Worm (Caenorhabditis elegans) whole organism, L1 larva: ENCODE data around the gene F55G7.5.

ENCODE experiments used
- C04F5.9 ChIP-seq: sonication (generic microtip); optimal IDR thresholded peaks from 2 replicates; lab custom pipeline; 2016; ENCODE audit warnings: missing genetic modification characterization, missing compliant biosample characterization
- C16A3.4 ChIP-seq: fragments of 150-350 bp; optimal IDR thresholded peaks from 2 replicates; lab custom pipeline; 2014; ENCODE audit warnings: missing biosample characterization, missing genetic modification characterization
- C34B4.2 ChIP-seq: sonication (generic microtip); optimal IDR thresholded peaks from 2 replicates; lab custom pipeline; 2017; ENCODE audit warnings: mild to moderate bottlenecking, missing genetic modification characterization, missing compliant biosample characterization
- F16B12.6 ChIP-seq: fragments of 150-350 bp; optimal IDR thresholded peaks from 2 replicates; lab custom pipeline; 2014; ENCODE audit warnings: missing biosample characterization, missing genetic modification characterization
- Y116A8C.19 ChIP-seq: sonication (generic microtip); optimal IDR thresholded peaks from 2 replicates; lab custom pipeline; 2016; ENCODE audit warnings: missing compliant biosample characterization, missing genetic modification characterization, borderline replicate concordance
- alr-1 ChIP-seq: fragments of 200-800 bp; sonication (Bioruptor generic); optimal IDR thresholded peaks from 2 replicates; lab custom pipeline; 2018; ENCODE audit warnings: borderline replicate concordance, mild to moderate bottlenecking, missing genetic modification characterization, missing compliant biosample characterization
- blmp-1 ChIP-seq: fragments of 150-350 bp; optimal IDR thresholded peaks from 2 replicates; lab custom pipeline; 2014; ENCODE audit warnings: missing biosample characterization, missing genetic modification characterization
- ceh-63 ChIP-seq: fragments of 200-800 bp; sonication (Bioruptor generic); optimal IDR thresholded peaks from 2 replicates; lab custom pipeline; 2018; ENCODE audit warnings: mild to moderate bottlenecking, missing genetic modification characterization, missing compliant biosample characterization
- ceh-8 ChIP-seq: fragments of 200-800 bp; sonication (Bioruptor generic); optimal IDR thresholded peaks from 2 replicates; lab custom pipeline; 2018; ENCODE audit warnings: mild to moderate bottlenecking, missing genetic modification characterization, moderate library complexity, missing compliant biosample characterization
- ceh-82 ChIP-seq, 3 experiments: fragments of 150-350 bp in 1 of 3; sonication (generic microtip) in 2 of 3; optimal IDR thresholded peaks; 2 replicates each; lab custom pipeline; 2014 to 2017; ENCODE audit warnings: missing biosample characterization in 3 of 3, missing genetic modification characterization in 3 of 3
- ces-1 ChIP-seq: fragments of 150-350 bp; optimal IDR thresholded peaks from 2 replicates; lab custom pipeline; 2014; ENCODE audit warnings: missing biosample characterization, missing genetic modification reagents, missing genetic modification characterization
- dsc-1 ChIP-seq: sonication (generic microtip); optimal IDR thresholded peaks from 2 replicates; lab custom pipeline; 2016; ENCODE audit warnings: mild to moderate bottlenecking, missing genetic modification characterization, missing compliant biosample characterization
- efl-1 ChIP-seq, 4 experiments: fragments of 150-350 bp; optimal IDR thresholded peaks in 3 of 4; peaks in 1 of 4; 1 replicate in 1 of 4; 2 replicates in 3 of 4; lab custom pipeline; 2014; ENCODE audit warnings: missing biosample characterization in 2 of 4, missing genetic modification characterization in 2 of 4, missing genetic modification reagents in 2 of 4
- egl-13 ChIP-seq: sonication (generic microtip); optimal IDR thresholded peaks from 2 replicates; lab custom pipeline; 2016; ENCODE audit warnings: missing genotype, missing genetic modification reagents, missing genetic modification characterization, missing compliant biosample characterization
- elt-3 ChIP-seq, 6 experiments: fragments of 150-350 bp in 1 of 6; sonication (generic microtip); optimal IDR thresholded peaks; 2 replicates each; lab custom pipeline; 2017 to 2018; ENCODE audit warnings: missing biosample characterization in 6 of 6, missing genetic modification characterization in 6 of 6, inconsistent platforms in 1 of 6
- fkh-8 ChIP-seq: sonication (generic microtip); optimal IDR thresholded peaks from 2 replicates; lab custom pipeline; 2016; ENCODE audit warnings: mild to moderate bottlenecking, missing genetic modification characterization, missing compliant biosample characterization
- fos-1 ChIP-seq: fragments of 150-350 bp; optimal IDR thresholded peaks from 2 replicates; lab custom pipeline; 2014; ENCODE audit warnings: missing biosample characterization, missing genetic modification characterization
- hpl-2 ChIP-seq: fragments of 150-350 bp; optimal IDR thresholded peaks from 2 replicates; lab custom pipeline; 2014; ENCODE audit warnings: missing biosample characterization, missing genetic modification reagents, missing genetic modification characterization
- irx-1 ChIP-seq: sonication (generic microtip); optimal IDR thresholded peaks from 2 replicates; lab custom pipeline; 2016; ENCODE audit warnings: missing genetic modification characterization, missing compliant biosample characterization
- jun-1 ChIP-seq: fragments of 150-350 bp; optimal IDR thresholded peaks from 2 replicates; lab custom pipeline; 2014; ENCODE audit warnings: missing biosample characterization, missing genetic modification reagents, missing genetic modification characterization
- lin-14 ChIP-seq: fragments of 200-800 bp; sonication (Bioruptor generic); optimal IDR thresholded peaks from 2 replicates; lab custom pipeline; 2018; ENCODE audit warnings: mild to moderate bottlenecking, missing genetic modification characterization, moderate library complexity, missing compliant biosample characterization
- lin-15B ChIP-seq: fragments of 150-350 bp; sonication (generic microtip); optimal IDR thresholded peaks from 3 replicates; lab custom pipeline; 2014; ENCODE audit warnings: missing biosample characterization, missing genetic modification characterization
- lin-35 ChIP-seq, 2 experiments: fragments of 150-350 bp; optimal IDR thresholded peaks; 2 replicates each; lab custom pipeline; 2014; ENCODE audit warnings: missing biosample characterization in 2 of 2, missing genetic modification characterization in 2 of 2, missing genetic modification reagents in 2 of 2
- lin-39 ChIP-seq: fragments of 150-350 bp; optimal IDR thresholded peaks from 2 replicates; lab custom pipeline; 2014; ENCODE audit warnings: missing biosample characterization, missing genetic modification reagents, missing genetic modification characterization
- mep-1 ChIP-seq: fragments of 150-350 bp; optimal IDR thresholded peaks from 2 replicates; lab custom pipeline; 2014; ENCODE audit warnings: missing biosample characterization, missing genetic modification characterization
- nhr-11 ChIP-seq: fragments of 150-350 bp; optimal IDR thresholded peaks from 2 replicates; lab custom pipeline; 2014; ENCODE audit warnings: missing biosample characterization, missing genetic modification characterization
- nhr-12 ChIP-seq: sonication (generic microtip); optimal IDR thresholded peaks from 2 replicates; lab custom pipeline; 2017; ENCODE audit warnings: missing biosample characterization, missing genetic modification characterization
- nhr-19 ChIP-seq: fragments of 200-800 bp; sonication (Bioruptor generic); conservative IDR thresholded peaks from 2 replicates; pipeline ENCODE4 v1.3.6; 2022; ENCODE audit warnings: missing genetic modification characterization, missing compliant biosample characterization
- nhr-20 ChIP-seq: sonication (generic microtip); optimal IDR thresholded peaks from 2 replicates; lab custom pipeline; 2016; ENCODE audit warnings: mild to moderate bottlenecking, missing genetic modification characterization, missing compliant biosample characterization
- nhr-28 ChIP-seq: fragments of 150-350 bp; optimal IDR thresholded peaks from 2 replicates; lab custom pipeline; 2014; ENCODE audit warnings: missing biosample characterization, missing genetic modification characterization
- nhr-47 ChIP-seq: sonication (generic microtip); optimal IDR thresholded peaks from 2 replicates; lab custom pipeline; 2016; ENCODE audit warnings: mild to moderate bottlenecking, missing genetic modification characterization, moderate library complexity, missing compliant biosample characterization
- nhr-71 ChIP-seq: sonication (generic microtip); optimal IDR thresholded peaks from 2 replicates; lab custom pipeline; 2016; ENCODE audit warnings: mild to moderate bottlenecking, missing genetic modification characterization, moderate library complexity, missing compliant biosample characterization
- nhr-77 ChIP-seq: fragments of 150-350 bp; optimal IDR thresholded peaks from 2 replicates; lab custom pipeline; 2014; ENCODE audit warnings: missing biosample characterization, missing genetic modification characterization
- nhr-85 ChIP-seq: sonication (generic microtip); peaks from one replicate; lab custom pipeline; 2016; ENCODE audit warnings: missing genetic modification characterization, inconsistent platforms, missing compliant biosample characterization
- nhr-90 ChIP-seq: sonication (generic microtip); optimal IDR thresholded peaks from 2 replicates; lab custom pipeline; 2016; ENCODE audit warnings: mild to moderate bottlenecking, missing genetic modification characterization, missing compliant biosample characterization; ENCODE audit not compliant: poor library complexity
- pax-3 ChIP-seq: fragments of 200-800 bp; sonication (Bioruptor generic); optimal IDR thresholded peaks from 2 replicates; lab custom pipeline; 2018; ENCODE audit warnings: mild to moderate bottlenecking, missing genetic modification characterization, moderate library complexity, missing compliant biosample characterization
- rnt-1 ChIP-seq: sonication (generic microtip); optimal IDR thresholded peaks from 2 replicates; lab custom pipeline; 2016; ENCODE audit warnings: mild to moderate bottlenecking, missing genetic modification characterization, moderate library complexity, missing compliant biosample characterization
- skn-1 ChIP-seq: fragments of 150-350 bp; optimal IDR thresholded peaks from 2 replicates; lab custom pipeline; 2014; ENCODE audit warnings: missing biosample characterization, missing genetic modification characterization
- snpc-4 ChIP-seq: fragments of 150-350 bp; optimal IDR thresholded peaks from 2 replicates; lab custom pipeline; 2014; ENCODE audit warnings: missing biosample characterization, missing genetic modification characterization
- snu-23 ChIP-seq: sonication (generic microtip); optimal IDR thresholded peaks from 2 replicates; lab custom pipeline; 2016; ENCODE audit warnings: missing genetic modification characterization, missing compliant biosample characterization
- sptf-1 ChIP-seq: fragments of 150-350 bp; optimal IDR thresholded peaks from 2 replicates; lab custom pipeline; 2014; ENCODE audit warnings: missing biosample characterization, missing genetic modification characterization
- swsn-7 ChIP-seq: sonication (generic microtip); optimal IDR thresholded peaks from 2 replicates; lab custom pipeline; 2016; ENCODE audit warnings: missing genetic modification characterization, missing compliant biosample characterization
- tbx-2 ChIP-seq: sonication (generic microtip); optimal IDR thresholded peaks from 2 replicates; lab custom pipeline; 2016; ENCODE audit warnings: missing genetic modification characterization, missing compliant biosample characterization
- unc-98 ChIP-seq: fragments of 200-800 bp; sonication (Bioruptor generic); IDR thresholded peaks from 2 replicates; pipeline ENCODE4 v1.3.6; 2022; ENCODE audit warnings: missing genetic modification characterization, missing compliant biosample characterization
- vab-15 ChIP-seq: sonication (generic microtip); optimal IDR thresholded peaks from 2 replicates; lab custom pipeline; 2017; ENCODE audit warnings: missing genotype, mild to moderate bottlenecking, missing genetic modification characterization, missing compliant biosample characterization
- xbp-1 ChIP-seq: sonication (generic microtip); optimal IDR thresholded peaks from 2 replicates; lab custom pipeline; 2016; ENCODE audit warnings: missing genetic modification characterization, missing compliant biosample characterization
- zip-4 ChIP-seq: fragments of 200-800 bp; sonication (Bioruptor generic); optimal IDR thresholded peaks from 2 replicates; lab custom pipeline; 2018; ENCODE audit warnings: mild to moderate bottlenecking, missing genetic modification characterization, moderate library complexity, missing compliant biosample characterization
- ztf-4 ChIP-seq: fragments of 150-350 bp; optimal IDR thresholded peaks from 2 replicates; lab custom pipeline; 2014; ENCODE audit warnings: missing biosample characterization, missing genetic modification characterization

Gene F55G7.5

DNA sequence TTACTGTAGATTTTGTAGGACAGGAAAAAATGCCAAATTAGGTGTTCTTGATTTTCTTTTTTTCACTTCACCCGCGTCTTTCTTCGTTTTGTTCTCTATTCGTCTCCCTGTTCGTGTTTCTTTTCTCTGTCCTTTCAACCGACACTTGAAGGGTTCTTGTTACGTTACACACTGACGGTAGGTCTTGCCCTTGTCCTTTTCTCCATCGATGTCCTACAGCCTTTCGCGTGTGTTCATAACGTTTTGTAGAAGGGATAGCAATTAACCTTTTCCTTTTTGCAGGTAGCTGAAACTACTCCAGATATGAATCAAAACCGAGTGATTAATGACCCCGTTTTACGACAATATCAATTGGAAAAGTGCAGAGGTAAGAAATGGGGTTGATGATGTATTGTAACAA is 14.6 kb downstream of the F55G7.5 start, which contains the start of gene F55G7.1:
Gene F55G7.1, plus strand, starts transcription at position 276 of the 400 bp plus-strand sequence.
- TF ChIP-seq snpc-4 (tag; lab: Kevin White, UChicago) = no peak
- TF ChIP-seq lin-35 (GFP tag; optimal IDR thresholded peaks at IDR 0.05; lab: Kevin White, UChicago) = peak in 1 of 2 experiments; percentile 67
- peak; percentile 71 for TF ChIP-seq dsc-1 (tag; lab: Kevin White, UChicago)
- TF ChIP-seq lin-14 = peak; percentile 51
- peak; percentile 34 to 37 for TF ChIP-seq efl-1 (optimal IDR thresholded peaks at IDR 0.05; lab: Kevin White, UChicago)
- TF ChIP-seq efl-1 (GFP tag; optimal IDR thresholded peaks at IDR 0.05 in 1 of 2; lab: Kevin White, UChicago) = peak in 1 of 2 experiments; percentile 72
- no peak for TF ChIP-seq vab-15
- peak; percentile 49 for TF ChIP-seq nhr-71
- TF ChIP-seq nhr-77 (tag; lab: Kevin White, UChicago) = peak; percentile 3
- TF ChIP-seq ceh-63 (GFP tag; lab: Kevin White, UChicago) = no peak
- TF ChIP-seq skn-1 = peak; percentile 22
- peak; percentile 32 for TF ChIP-seq blmp-1 (tag; lab: Kevin White, UChicago)
- peak; percentile 44 for TF ChIP-seq xbp-1 (tag; lab: Kevin White, UChicago)
- TF ChIP-seq nhr-85 (tag; lab: Kevin White, UChicago) = peak; percentile 75
- no peak for TF ChIP-seq F16B12.6
- TF ChIP-seq nhr-20 = peak; percentile 52
- TF ChIP-seq nhr-19 (GFP tag; lab: Robert Waterston, UW) = peak; percentile 61
- TF ChIP-seq tbx-2 = peak; percentile 56
- TF ChIP-seq lin-39 (tag; lab: Kevin White, UChicago) = peak; percentile 5
- TF ChIP-seq nhr-47 (tag; lab: Kevin White, UChicago) = peak; percentile 77
- no peak for TF ChIP-seq fkh-8 (tag; lab: Kevin White, UChicago)
- TF ChIP-seq snu-23 (GFP tag; lab: Kevin White, UChicago) = peak; percentile 79
- peak; percentile 65 for TF ChIP-seq mep-1 (tag; lab: Kevin White, UChicago)
- TF ChIP-seq Y116A8C.19 (tag; lab: Kevin White, UChicago) = no peak
- no peak for TF ChIP-seq C34B4.2
- peak in 4 of 6 experiments; percentile 23 to 38 (median 26) for TF ChIP-seq elt-3 (tag; optimal IDR thresholded peaks at IDR 0.05; lab: Kevin White, UChicago)
- TF ChIP-seq irx-1 (tag; lab: Kevin White, UChicago) = peak; percentile 32
- peak; percentile 78 for TF ChIP-seq jun-1
- no peak for TF ChIP-seq sptf-1
- TF ChIP-seq hpl-2 (GFP tag; lab: Kevin White, UChicago) = peak; percentile 13
- TF ChIP-seq nhr-28 (tag; lab: Kevin White, UChicago) = no peak
- TF ChIP-seq ceh-8 (GFP tag; lab: Kevin White, UChicago) = no peak
- TF ChIP-seq nhr-90 (tag; lab: Kevin White, UChicago) = peak; percentile 72
- peak; percentile 41 for TF ChIP-seq zip-4 (GFP tag; lab: Kevin White, UChicago)
- TF ChIP-seq nhr-12 (tag; lab: Kevin White, UChicago) = no peak
- TF ChIP-seq ceh-82 (tag; optimal IDR thresholded peaks at IDR 0.05; lab: Kevin White, UChicago) = peak in 2 of 3 experiments; percentile 17 to 54
- TF ChIP-seq C04F5.9 (tag; lab: Kevin White, UChicago) = no peak
- peak; percentile 66 for TF ChIP-seq rnt-1 (tag; lab: Kevin White, UChicago)
- no peak for TF ChIP-seq alr-1 (tag; lab: Kevin White, UChicago)
- peak; percentile 32 for TF ChIP-seq swsn-7 (tag; lab: Kevin White, UChicago)
- TF ChIP-seq C16A3.4 = peak; percentile 52
- TF ChIP-seq ces-1 (GFP tag; lab: Kevin White, UChicago) = no peak
- no peak for TF ChIP-seq pax-3 (tag; lab: Kevin White, UChicago)
- no peak for TF ChIP-seq fos-1
- TF ChIP-seq nhr-11 = no peak
- TF ChIP-seq ztf-4 (tag; lab: Kevin White, UChicago) = peak; percentile 31
- TF ChIP-seq egl-13 (tag; lab: Kevin White, UChicago) = no peak
- TF ChIP-seq unc-98 (GFP tag; lab: Robert Waterston, UW) = no peak
- no peak for TF ChIP-seq lin-15B (tag; lab: Kevin White, UChicago)
